Fruit fly (Drosophila melanogaster) whole organism, adult: ENCODE measurements around the gene Prosbeta2R2.

ENCODE experiments used
- CG11617 ChIP-seq: fragments of 200-800 bp; sonication (Bioruptor generic); optimal IDR thresholded peaks from 2 replicates; lab custom pipeline; 2017; ENCODE audit warnings: mild to moderate bottlenecking, missing biosample characterization, missing genetic modification reagents, missing genetic modification characterization
- CG14711 ChIP-seq: fragments of 200-800 bp; sonication (Bioruptor generic); optimal IDR thresholded peaks from 2 replicates; lab custom pipeline; 2018; ENCODE audit warnings: missing biosample characterization, mild to moderate bottlenecking, missing genetic modification characterization, moderate library complexity
- CG1620 ChIP-seq: fragments of 200-800 bp; sonication (Bioruptor generic); optimal IDR thresholded peaks from 2 replicates; lab custom pipeline; 2016; ENCODE audit warnings: missing biosample characterization, missing genetic modification characterization
- CG7045 ChIP-seq: fragments of 200-800 bp; sonication (Bioruptor generic); optimal IDR thresholded peaks from 2 replicates; lab custom pipeline; 2017; ENCODE audit warnings: missing biosample characterization, mild to moderate bottlenecking, missing genetic modification characterization
- CG7101 ChIP-seq: fragments of 200-800 bp; sonication (Bioruptor generic); optimal IDR thresholded peaks from 2 replicates; lab custom pipeline; 2018; ENCODE audit warnings: missing biosample characterization, mild to moderate bottlenecking, missing genetic modification characterization, moderate library complexity
- Crg-1 ChIP-seq: fragments of 200-800 bp; sonication (Bioruptor generic); optimal IDR thresholded peaks from 2 replicates; lab custom pipeline; 2016; ENCODE audit warnings: missing biosample characterization, missing genetic modification characterization
- bab1 ChIP-seq: fragments of 200-800 bp; sonication (Bioruptor generic); optimal IDR thresholded peaks from 3 replicates; lab custom pipeline; 2019; ENCODE audit warnings: missing biosample characterization, mild to moderate bottlenecking, missing genetic modification characterization, moderate library complexity
- cic ChIP-seq: fragments of 200-800 bp; sonication (Bioruptor generic); optimal IDR thresholded peaks from 2 replicates; lab custom pipeline; 2017; ENCODE audit warnings: missing biosample characterization, mild to moderate bottlenecking, missing genetic modification characterization, moderate library complexity
- cnc ChIP-seq, 2 experiments: fragments of >200 bp; optimal IDR thresholded peaks; 2 replicates each; lab custom pipeline; 2017
- kay ChIP-seq: fragments of 200-800 bp; sonication (Bioruptor generic); peaks from one replicate; lab custom pipeline; 2016; ENCODE audit warnings: missing biosample characterization, missing genetic modification characterization, borderline replicate concordance
- ovo ChIP-seq: fragments of 200-800 bp; sonication (Bioruptor generic); optimal IDR thresholded peaks from 2 replicates; lab custom pipeline; 2016; ENCODE audit warnings: missing biosample characterization, missing genetic modification characterization
- pad ChIP-seq: fragments of 200-800 bp; sonication (Bioruptor generic); optimal IDR thresholded peaks from 3 replicates; lab custom pipeline; 2017; ENCODE audit warnings: missing biosample characterization, missing genetic modification characterization, mild to moderate bottlenecking, moderate library complexity, missing genetic modification reagents
- tj ChIP-seq: fragments of 200-800 bp; sonication (Bioruptor generic); optimal IDR thresholded peaks from 3 replicates; lab custom pipeline; 2017; ENCODE audit warnings: missing biosample characterization, mild to moderate bottlenecking, missing genetic modification characterization, moderate library complexity
- toe ChIP-seq: fragments of 200-800 bp; sonication (Bioruptor generic); optimal IDR thresholded peaks from 2 replicates; lab custom pipeline; 2016; ENCODE audit warnings: missing biosample characterization, missing genetic modification characterization

The Prosbeta2R2 gene

dm6 chr3R:5187806-5188205 lies 31.5 kb downstream of the Prosbeta2R2 start:
- TF ChIP-seq kay (GFP tag; lab: Kevin White, UChicago), result peak; percentile 34
- no peak for TF ChIP-seq CG7101 (tag; lab: Kevin White, UChicago)

dm6 chr3R:5175944-5176343 lies 43.4 kb downstream of the Prosbeta2R2 start:
- no peak for TF ChIP-seq tj (GFP tag; lab: Kevin White, UChicago)
- TF ChIP-seq Crg-1, result no peak
- TF ChIP-seq pad, result no peak
- TF ChIP-seq bab1 (GFP tag; lab: Kevin White, UChicago), result no peak
- no peak for TF ChIP-seq CG7045 (GFP tag; lab: Kevin White, UChicago)
- TF ChIP-seq CG14711 (tag; lab: Kevin White, UChicago), result no peak
- no peak for TF ChIP-seq ovo (GFP tag; lab: Kevin White, UChicago)
- no peak for TF ChIP-seq toe (GFP tag; lab: Kevin White, UChicago)
- TF ChIP-seq cic, result no peak
- no peak for TF ChIP-seq cnc (optimal IDR thresholded peaks at IDR 0.05; lab: Kevin White, UChicago)

dm6 chr3R:5171972-5172371 lies 47.4 kb downstream of the Prosbeta2R2 start:
- TF ChIP-seq CG11617 (no peak), toe (GFP tag; lab: Kevin White, UChicago) (no peak), CG1620 (GFP tag; lab: Kevin White, UChicago) (no peak), pad (no peak)
